Worm (Caenorhabditis elegans) whole organism, late embryonic: ENCODE measurements around the gene lys-1.

Experiments
- C08G9.2 ChIP-seq: sonication (generic microtip); optimal IDR thresholded peaks from 2 replicates; lab custom pipeline; 2016; ENCODE audit warnings: mild to moderate bottlenecking, missing genetic modification characterization, moderate library complexity, missing compliant biosample characterization
- C38D4.7 ChIP-seq: fragments of 200-800 bp; sonication (Bioruptor generic); optimal IDR thresholded peaks from 2 replicates; lab custom pipeline; 2018; ENCODE audit warnings: mild to moderate bottlenecking, missing genetic modification characterization, moderate library complexity, missing compliant biosample characterization
- K02D7.2 ChIP-seq: sonication (generic microtip); optimal IDR thresholded peaks from 2 replicates; lab custom pipeline; 2017; ENCODE audit warnings: mild to moderate bottlenecking, missing genetic modification characterization, missing compliant biosample characterization
- ama-1 ChIP-seq: fragments of 150-350 bp; optimal IDR thresholded peaks from 2 replicates; lab custom pipeline; 2014
- ceh-18 ChIP-seq: sonication (generic microtip); optimal IDR thresholded peaks from 2 replicates; lab custom pipeline; 2016; ENCODE audit warnings: missing genetic modification characterization, missing compliant biosample characterization
- ceh-19 ChIP-seq: fragments of 200-800 bp; sonication (Bioruptor generic); optimal IDR thresholded peaks from 2 replicates; lab custom pipeline; 2018; ENCODE audit warnings: mild to moderate bottlenecking, missing genetic modification characterization, missing compliant biosample characterization
- ceh-22 ChIP-seq: sonication (generic microtip); optimal IDR thresholded peaks from 2 replicates; lab custom pipeline; 2017; ENCODE audit warnings: missing biosample characterization, missing genetic modification characterization
- ceh-30 ChIP-seq: fragments of 150-350 bp; optimal IDR thresholded peaks from 2 replicates; lab custom pipeline; 2014; ENCODE audit warnings: missing biosample characterization, missing genetic modification characterization
- ceh-48 ChIP-seq: sonication (generic microtip); optimal IDR thresholded peaks from 2 replicates; lab custom pipeline; 2016; ENCODE audit warnings: missing genetic modification characterization, inconsistent platforms, missing compliant biosample characterization
- ceh-6 ChIP-seq: fragments of 200-800 bp; sonication (Bioruptor generic); optimal IDR thresholded peaks from 2 replicates; lab custom pipeline; 2018; ENCODE audit warnings: mild to moderate bottlenecking, missing genetic modification characterization, missing compliant biosample characterization
- ceh-9 ChIP-seq: sonication (generic microtip); optimal IDR thresholded peaks from 2 replicates; lab custom pipeline; 2016; ENCODE audit warnings: mild to moderate bottlenecking, missing genetic modification characterization, inconsistent platforms, missing compliant biosample characterization
- che-1 ChIP-seq: sonication (generic microtip); optimal IDR thresholded peaks from 2 replicates; lab custom pipeline; 2016; ENCODE audit warnings: mild to moderate bottlenecking, missing genetic modification characterization, missing compliant biosample characterization
- dmd-4 ChIP-seq: sonication (generic microtip); optimal IDR thresholded peaks from 2 replicates; lab custom pipeline; 2016; ENCODE audit warnings: borderline replicate concordance, missing genetic modification characterization, missing compliant biosample characterization
- dve-1 ChIP-seq: sonication (generic microtip); optimal IDR thresholded peaks from 2 replicates; lab custom pipeline; 2017; ENCODE audit warnings: antibody characterized with exemption, mild to moderate bottlenecking, missing genetic modification characterization, missing compliant biosample characterization
- elt-2 ChIP-seq: sonication (generic microtip); optimal IDR thresholded peaks from 2 replicates; lab custom pipeline; 2016; ENCODE audit warnings: missing genetic modification reagents, missing genetic modification characterization, missing compliant biosample characterization
- ets-4 ChIP-seq: sonication (generic microtip); optimal IDR thresholded peaks from 2 replicates; lab custom pipeline; 2016; ENCODE audit warnings: missing genetic modification characterization, missing compliant biosample characterization
- eyg-1 ChIP-seq: sonication (generic microtip); optimal IDR thresholded peaks from 2 replicates; lab custom pipeline; 2016; ENCODE audit warnings: missing genotype, missing genetic modification characterization, missing compliant biosample characterization
- fax-1 ChIP-seq: sonication (generic microtip); optimal IDR thresholded peaks from 2 replicates; lab custom pipeline; 2016; ENCODE audit warnings: missing genotype, missing genetic modification characterization, missing compliant biosample characterization
- fkh-6 ChIP-seq: sonication (generic microtip); optimal IDR thresholded peaks from 2 replicates; lab custom pipeline; 2016; ENCODE audit warnings: missing genetic modification characterization, missing compliant biosample characterization
- hlh-13 ChIP-seq: fragments of 200-800 bp; sonication (Bioruptor generic); optimal IDR thresholded peaks from 2 replicates; lab custom pipeline; 2018; ENCODE audit warnings: mild to moderate bottlenecking, missing genetic modification characterization, missing compliant biosample characterization
- hlh-15 ChIP-seq: sonication (generic microtip); optimal IDR thresholded peaks from 2 replicates; lab custom pipeline; 2016; ENCODE audit warnings: missing genetic modification characterization, missing compliant biosample characterization
- hlh-30 ChIP-seq: sonication (generic microtip); optimal IDR thresholded peaks from 2 replicates; lab custom pipeline; 2017; ENCODE audit warnings: antibody characterized with exemption, missing genetic modification characterization, missing compliant biosample characterization; ENCODE audit not compliant: insufficient read depth
- lim-6 ChIP-seq: sonication (generic microtip); optimal IDR thresholded peaks from 2 replicates; lab custom pipeline; 2016; ENCODE audit warnings: missing genetic modification characterization, missing compliant biosample characterization
- lin-11 ChIP-seq: fragments of 200-800 bp; sonication (Bioruptor generic); optimal IDR thresholded peaks from 2 replicates; lab custom pipeline; 2018; ENCODE audit warnings: mild to moderate bottlenecking, missing genetic modification characterization, missing compliant biosample characterization
- madf-2 ChIP-seq: sonication (generic microtip); optimal IDR thresholded peaks from 2 replicates; lab custom pipeline; 2017; ENCODE audit warnings: missing genetic modification characterization, missing compliant biosample characterization
- mec-3 ChIP-seq: sonication (generic microtip); optimal IDR thresholded peaks from 2 replicates; lab custom pipeline; 2016; ENCODE audit warnings: borderline replicate concordance, missing genetic modification characterization, missing compliant biosample characterization
- nhr-11 ChIP-seq: fragments of 150-350 bp; optimal IDR thresholded peaks from 2 replicates; lab custom pipeline; 2014; ENCODE audit warnings: missing biosample characterization, missing genetic modification characterization
- npax-4 ChIP-seq: sonication (generic microtip); optimal IDR thresholded peaks from 2 replicates; lab custom pipeline; 2016; ENCODE audit warnings: missing genetic modification characterization, missing compliant biosample characterization
- pat-9 ChIP-seq: fragments of 200-800 bp; sonication (Bioruptor generic); optimal IDR thresholded peaks from 2 replicates; lab custom pipeline; 2018; ENCODE audit warnings: mild to moderate bottlenecking, missing genetic modification characterization, moderate library complexity, missing compliant biosample characterization
- pha-2 ChIP-seq: sonication (generic microtip); optimal IDR thresholded peaks from 2 replicates; lab custom pipeline; 2017; ENCODE audit warnings: mild to moderate bottlenecking, missing genetic modification characterization, missing compliant biosample characterization
- pros-1 ChIP-seq: fragments of 150-350 bp; optimal IDR thresholded peaks from 2 replicates; lab custom pipeline; 2014; ENCODE audit warnings: missing biosample characterization, missing genetic modification reagents, missing genetic modification characterization
- sdc-2 ChIP-seq: sonication (generic microtip); optimal IDR thresholded peaks from 2 replicates; lab custom pipeline; 2016; ENCODE audit warnings: missing genotype, missing genetic modification characterization, missing compliant biosample characterization
- sox-4 ChIP-seq: sonication (generic microtip); optimal IDR thresholded peaks from 2 replicates; lab custom pipeline; 2017; ENCODE audit warnings: mild to moderate bottlenecking, missing genetic modification characterization, inconsistent platforms, missing compliant biosample characterization
- tbx-2 ChIP-seq: sonication (generic microtip); optimal IDR thresholded peaks from 2 replicates; lab custom pipeline; 2016; ENCODE audit warnings: missing genetic modification characterization, missing compliant biosample characterization
- ttx-3 ChIP-seq: sonication (generic microtip); optimal IDR thresholded peaks from 2 replicates; lab custom pipeline; 2016; ENCODE audit warnings: missing genetic modification reagents, missing genetic modification characterization, missing compliant biosample characterization
- unc-3 ChIP-seq, 2 experiments: fragments of 200-800 bp in 1 of 2; sonication (Bioruptor generic) in 1 of 2; sonication (generic microtip) in 1 of 2; conservative IDR thresholded peaks in 1 of 2; optimal IDR thresholded peaks in 1 of 2; 2 replicates each; pipeline versions ENCODE4 v1.3.6 to Lab custom; 2016 to 2022; ENCODE audit warnings: missing compliant biosample characterization in 2 of 2, missing genetic modification characterization in 2 of 2, missing genetic modification reagents in 1 of 2
- unc-42 ChIP-seq: sonication (generic microtip); optimal IDR thresholded peaks from 2 replicates; lab custom pipeline; 2016; ENCODE audit warnings: missing genotype, missing genetic modification characterization, missing compliant biosample characterization
- unc-55 ChIP-seq: sonication (generic microtip); optimal IDR thresholded peaks from 2 replicates; lab custom pipeline; 2017; ENCODE audit warnings: missing biosample characterization, missing genetic modification reagents, missing genetic modification characterization
- unc-86 ChIP-seq: sonication (generic microtip); optimal IDR thresholded peaks from 2 replicates; lab custom pipeline; 2016; ENCODE audit warnings: missing genetic modification characterization, missing compliant biosample characterization
- zip-5 ChIP-seq: sonication (generic microtip); optimal IDR thresholded peaks from 2 replicates; lab custom pipeline; 2016; ENCODE audit warnings: missing genetic modification characterization, missing compliant biosample characterization

lys-1 gene

DNA sequence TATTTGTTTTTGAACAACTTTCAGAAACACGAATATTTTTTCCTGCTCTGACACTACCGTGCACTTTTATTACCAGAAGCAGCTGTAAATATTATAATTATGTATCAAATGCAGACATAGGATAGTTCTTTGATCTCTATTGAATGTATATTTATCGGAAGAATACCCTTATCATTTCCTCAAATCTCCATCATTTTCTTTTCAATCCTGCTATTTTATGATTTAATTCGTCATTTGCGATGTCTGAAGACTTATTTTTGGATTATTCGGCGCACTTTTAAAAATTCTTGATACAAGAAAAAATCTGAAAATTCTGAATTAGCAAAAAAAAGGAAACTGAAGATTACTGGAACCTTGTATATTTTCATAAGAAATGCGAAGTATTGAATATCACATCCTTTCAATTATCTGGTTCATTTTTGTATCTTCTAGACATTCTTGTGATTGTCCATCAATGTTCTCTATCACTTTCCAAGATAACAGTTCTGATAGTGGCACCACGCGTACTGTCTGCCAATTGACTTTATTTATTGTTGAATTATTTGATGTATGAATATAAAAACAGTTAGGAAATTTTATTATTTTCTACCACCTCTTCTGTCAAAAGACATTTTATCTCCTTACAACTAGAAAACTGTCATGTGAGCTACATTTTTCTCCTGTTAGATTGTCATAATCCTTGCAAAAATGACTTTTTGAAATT, 33.5 kb upstream of the lys-1 start:
- TF ChIP-seq ceh-30 (tag; lab: Kevin White, UChicago): no peak
- TF ChIP-seq madf-2 (tag; lab: Kevin White, UChicago): no peak
- TF ChIP-seq hlh-13: no peak
- TF ChIP-seq ceh-6: no peak
- TF ChIP-seq ceh-18 (tag; lab: Kevin White, UChicago): no peak
- TF ChIP-seq elt-2 (tag; lab: Kevin White, UChicago): peak; percentile 76
- no peak for TF ChIP-seq ceh-48

- TF ChIP-seq C38D4.7 (GFP tag; lab: Kevin White, UChicago) (no peak), unc-3 (GFP tag; conservative IDR thresholded peaks at IDR 0.05; lab: Robert Waterston, UW) (no peak), unc-3 (tag; optimal IDR thresholded peaks at IDR 0.05; lab: Kevin White, UChicago) (no peak), unc-86 (tag; lab: Kevin White, UChicago) (no peak), C08G9.2 (tag; lab: Kevin White, UChicago) (no peak), nhr-11 (tag; lab: Kevin White, UChicago) (no peak), ceh-22 (no peak), tbx-2 (tag; lab: Kevin White, UChicago) (no peak), che-1 (no peak), ceh-48 (no peak), lim-6 (no peak), mec-3 (no peak), ttx-3 (tag; lab: Kevin White, UChicago) (no peak), hlh-15 (tag; lab: Kevin White, UChicago) (no peak), dmd-4 (tag; lab: Kevin White, UChicago) (no peak), lin-11 (tag; lab: Kevin White, UChicago) (no peak), zip-5 (no peak), fkh-6 (tag; lab: Kevin White, UChicago) (no peak), dve-1 (no peak)
These were observed 32.1 kb upstream of the lys-1 start for ce11 chrV:10245615-10246014.

DNA sequence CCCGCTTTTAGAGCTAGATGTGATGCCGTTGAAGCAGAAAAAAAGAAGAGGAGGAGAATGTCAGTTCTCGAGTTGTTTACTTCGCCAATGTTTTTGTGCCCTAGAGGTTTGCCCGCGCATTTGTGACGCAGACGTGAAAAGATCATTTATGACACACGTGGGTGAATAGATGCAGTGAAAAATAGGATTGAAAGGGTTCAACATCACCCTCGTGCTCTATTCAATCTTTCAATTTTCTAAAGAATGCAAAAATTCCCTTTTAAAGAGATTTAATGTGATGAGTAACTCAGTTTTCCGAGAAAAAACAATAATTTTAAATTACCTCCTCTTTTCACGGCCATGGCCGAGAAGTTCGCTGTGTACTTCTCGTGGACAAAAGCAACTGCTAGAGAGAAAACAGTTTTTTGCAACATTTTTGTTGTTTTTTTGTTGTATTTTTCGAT, 31.2 kb upstream of the lys-1 start:
- peak; percentile 2 for TF ChIP-seq hlh-30 (tag; lab: Kevin White, UChicago)
- no peak for TF ChIP-seq tbx-2 (tag; lab: Kevin White, UChicago)
- TF ChIP-seq ets-4 (tag; lab: Kevin White, UChicago): no peak
- TF ChIP-seq unc-42 (tag; lab: Kevin White, UChicago): peak; percentile 17
- no peak for TF ChIP-seq pat-9
- no peak for TF ChIP-seq ceh-22
- no peak for TF ChIP-seq fax-1 (tag; lab: Kevin White, UChicago)

ce11 chrV:10246967-10247366, 30.7 kb upstream of the lys-1 start:
- TF ChIP-seq ceh-9 (tag; lab: Kevin White, UChicago): no peak
- TF ChIP-seq ceh-19 (GFP tag; lab: Kevin White, UChicago): no peak
- no peak for TF ChIP-seq npax-4 (tag; lab: Kevin White, UChicago)
- no peak for TF ChIP-seq eyg-1 (tag; lab: Kevin White, UChicago)
- TF ChIP-seq ama-1 (lab: Kevin White, UChicago): no peak
- no peak for TF ChIP-seq fkh-6 (tag; lab: Kevin White, UChicago)
- no peak for TF ChIP-seq K02D7.2 (tag; lab: Kevin White, UChicago)
- TF ChIP-seq sdc-2 (tag; lab: Kevin White, UChicago): no peak
- no peak for TF ChIP-seq zip-5
- no peak for TF ChIP-seq unc-42 (tag; lab: Kevin White, UChicago)
- TF ChIP-seq unc-55: no peak
- TF ChIP-seq sox-4 (tag; lab: Kevin White, UChicago): no peak
- no peak for TF ChIP-seq dmd-4 (tag; lab: Kevin White, UChicago)
- TF ChIP-seq ets-4 (tag; lab: Kevin White, UChicago): no peak
- no peak for TF ChIP-seq pha-2
- TF ChIP-seq dve-1: no peak
- no peak for TF ChIP-seq pros-1
- TF ChIP-seq che-1: no peak
